Worm (Caenorhabditis elegans) whole organism, L1 larva: Measurements from ENCODE around the gene nol-10.

Source experiments
- ama-1 ChIP-seq: fragments of 150-350 bp; optimal IDR thresholded peaks from 2 replicates; lab custom pipeline; 2014
- skn-1 ChIP-seq: fragments of 150-350 bp; optimal IDR thresholded peaks from 2 replicates; lab custom pipeline; 2014; ENCODE audit warnings: missing biosample characterization, missing genetic modification characterization

- no peak for TF ChIP-seq skn-1 (tag; lab: Kevin White, UChicago)
- no peak for TF ChIP-seq ama-1 (lab: Kevin White, UChicago)
These were observed 31.0 kb downstream of the nol-10 start for ce11 chrIV:7611396-7611795.
